Worm (Caenorhabditis elegans): ENCODE data around the gene R08D7.4.

R08D7.4 gene

ce11 chrIII:8999508-8999907 is 27.8 kb downstream of the R08D7.4 start, which contains the start of gene F59B2.3:
Gene F59B2.3 (minus strand): TSS chrIII:8999766.
- TF ChIP-seq T20F7.1 (GFP tag; optimal IDR thresholded peaks at IDR 0.05) (no peak), dmd-9 (GFP tag; IDR thresholded peaks at IDR 0.05) (no peak), egl-43 (GFP tag; IDR thresholded peaks at IDR 0.05) (no peak), unc-62 (GFP tag; optimal IDR thresholded peaks at IDR 0.05 in 1 of 2) (no peak), unc-62 (tag; optimal IDR thresholded peaks at IDR 0.05) (no peak), zag-1 (tag; optimal IDR thresholded peaks at IDR 0.05) (no peak), lin-38 (GFP tag; IDR thresholded peaks at IDR 0.05) (0 out of 2 replicates have a peak, but pooled peaks have one; percentile 6), daf-8 (GFP tag; IDR thresholded peaks at IDR 0.05) (no peak), ZK546.5 (tag; optimal IDR thresholded peaks at IDR 0.05) (no peak), T26A8.4 (GFP tag; IDR thresholded peaks at IDR 0.05) (no peak), nhr-6 (tag; optimal IDR thresholded peaks at IDR 0.05) (no peak), ceh-82 (tag; optimal IDR thresholded peaks at IDR 0.05) (no peak), dve-1 (tag; optimal IDR thresholded peaks at IDR 0.05; ENCODE audit: insufficient read depth) (no peak), arid-1 (GFP tag; conservative IDR thresholded peaks at IDR 0.05) (0 out of 2 replicates have a peak, but pooled peaks have one; percentile 25), ztf-11 (tag; optimal IDR thresholded peaks at IDR 0.05) (no peak), Y5F2A.4 (GFP tag; optimal IDR thresholded peaks at IDR 0.05) (peak; percentile 4), pqm-1 (tag; optimal IDR thresholded peaks at IDR 0.05) (peak; percentile 35), aha-1 (tag) (peak; percentile 68), pha-4 (GFP tag; IDR thresholded peaks at IDR 0.05) (no peak), pha-4 (tag; optimal IDR thresholded peaks at IDR 0.05) (no peak), F37D6.2 (tag; optimal IDR thresholded peaks at IDR 0.05) (no peak)

- TF ChIP-seq nhr-11 (tag; optimal IDR thresholded peaks at IDR 0.05) (no peak), arid-1 (GFP tag; conservative IDR thresholded peaks at IDR 0.05) (no peak), ztf-11 (tag; optimal IDR thresholded peaks at IDR 0.05) (no peak), lin-38 (GFP tag; IDR thresholded peaks at IDR 0.05) (0 out of 2 replicates have a peak, but pooled peaks have one; percentile 13), attf-4 (tag; optimal IDR thresholded peaks at IDR 0.05) (no peak), tag-97 (GFP tag; IDR thresholded peaks at IDR 0.05) (no peak), aha-1 (tag) (peak; percentile 51)
These were observed 29.8 kb downstream of the R08D7.4 start for ce11 chrIII:9001491-9001890.

ce11 chrIII:9001899-9002298 is 30.2 kb downstream of the R08D7.4 start, which contains the start of gene rpn-6.2:
Gene rpn-6.2 (minus strand): TSS chrIII:9001999.
- TF ChIP-seq lin-39 (tag; optimal IDR thresholded peaks at IDR 0.05) = no peak
- TF ChIP-seq ama-1 (optimal IDR thresholded peaks at IDR 0.05) = no peak
- TF ChIP-seq Y75B8A.6 (GFP tag; IDR thresholded peaks at IDR 0.05) = no peak
- TF ChIP-seq nhr-10 (tag; optimal IDR thresholded peaks at IDR 0.05) = no peak
- TF ChIP-seq sdz-12 (GFP tag; optimal IDR thresholded peaks at IDR 0.05) = no peak
- TF ChIP-seq pha-4 (GFP tag; IDR thresholded peaks at IDR 0.05) = no peak
- no peak for TF ChIP-seq pha-4 (tag; optimal IDR thresholded peaks at IDR 0.05)
- no peak for TF ChIP-seq daf-8 (GFP tag; IDR thresholded peaks at IDR 0.05)
- TF ChIP-seq daf-16 (GFP tag; optimal IDR thresholded peaks at IDR 0.05) = no peak
- TF ChIP-seq daf-16 (tag; optimal IDR thresholded peaks at IDR 0.05) = no peak
- TF ChIP-seq vab-7 (GFP tag; IDR thresholded peaks at IDR 0.05) = no peak
- no peak for TF ChIP-seq mep-1 (tag; optimal IDR thresholded peaks at IDR 0.05)
- no peak for TF ChIP-seq nhr-41 (GFP tag; IDR thresholded peaks at IDR 0.05)
- TF ChIP-seq D1046.2 (GFP tag; IDR thresholded peaks at IDR 0.05) = no peak
- no peak for TF ChIP-seq egl-43 (GFP tag; IDR thresholded peaks at IDR 0.05)
- TF ChIP-seq hlh-11 (tag; optimal IDR thresholded peaks at IDR 0.05) = no peak
- no peak for TF ChIP-seq daf-12 (tag; optimal IDR thresholded peaks at IDR 0.05)
- TF ChIP-seq set-16 (GFP tag; IDR thresholded peaks at IDR 0.05) = no peak

- TF ChIP-seq lin-29 (GFP tag; IDR thresholded peaks at IDR 0.05) (no peak), zip-2 (tag; optimal IDR thresholded peaks at IDR 0.05) (no peak), nhr-25 (tag; optimal IDR thresholded peaks at IDR 0.05; ENCODE audit: borderline replicate concordance, insufficient read depth) (no peak), madf-5 (GFP tag; IDR thresholded peaks at IDR 0.05) (no peak), lin-39 (tag; optimal IDR thresholded peaks at IDR 0.05) (no peak), daf-19 (GFP tag; conservative IDR thresholded peaks at IDR 0.05) (no peak), mxl-3 (GFP tag; optimal IDR thresholded peaks at IDR 0.05) (no peak), nhr-11 (tag; optimal IDR thresholded peaks at IDR 0.05) (no peak), Y48G9A.11 (GFP tag; IDR thresholded peaks at IDR 0.05) (no peak), saeg-2 (GFP tag; IDR thresholded peaks at IDR 0.05) (no peak), nhr-102 (tag; optimal IDR thresholded peaks at IDR 0.05) (no peak), mxl-2 (GFP tag; conservative IDR thresholded peaks at IDR 0.05) (no peak), zfp-3 (GFP tag; conservative IDR thresholded peaks at IDR 0.05) (no peak), lin-1 (GFP tag; IDR thresholded peaks at IDR 0.05) (no peak)
These were observed 30.9 kb downstream of the R08D7.4 start, which contains the start of the genes F59B2.15 and zif-1 for ce11 chrIII:9002545-9002944. Gene F59B2.15 (minus strand): TSS chrIII:9002645. Gene zif-1 (plus strand): TSS chrIII:9002779.
